Worm (Caenorhabditis elegans): Measurements from ENCODE around the gene R09B5.11.

- no peak for TF ChIP-seq pag-3 (tag; optimal IDR thresholded peaks at IDR 0.05; ENCODE audit: borderline replicate concordance)
- TF ChIP-seq hlh-8 (tag; optimal IDR thresholded peaks at IDR 0.05): no peak
- no peak for TF ChIP-seq ceh-48 (tag; optimal IDR thresholded peaks at IDR 0.05)
- no peak for TF ChIP-seq pha-4 (tag; optimal IDR thresholded peaks at IDR 0.05)
- TF ChIP-seq npax-4 (tag; optimal IDR thresholded peaks at IDR 0.05): no peak
- TF ChIP-seq sox-2 (GFP tag; IDR thresholded peaks at IDR 0.05): no peak
- no peak for TF ChIP-seq dve-1 (tag; optimal IDR thresholded peaks at IDR 0.05)
- no peak for TF ChIP-seq Y22D7AL.16 (tag; optimal IDR thresholded peaks at IDR 0.05)
- TF ChIP-seq nhr-11 (tag; optimal IDR thresholded peaks at IDR 0.05): no peak
- no peak for TF ChIP-seq fkh-10 (GFP tag; optimal IDR thresholded peaks at IDR 0.05)
Observed at ce11 chrV:1471977-1472376, 33.0 kb downstream of the R09B5.11 start.
